Worm (Caenorhabditis elegans): ENCODE results near the gene F46G11.2.

The F46G11.2 gene

ce11 chrX:5787861-5788260 lies at the start of gene F46G11.2:
F46G11.2 (plus strand) TSS chrX:5788161.
- TF ChIP-seq nhr-23 (tag; optimal IDR thresholded peaks at IDR 0.05): peak; percentile 31
- TF ChIP-seq unc-39 (tag; optimal IDR thresholded peaks at IDR 0.05): no peak

- TF ChIP-seq elt-2 (tag; optimal IDR thresholded peaks at IDR 0.05) (no peak), ztf-4 (tag; optimal IDR thresholded peaks at IDR 0.05) (no peak), nhr-12 (tag; optimal IDR thresholded peaks at IDR 0.05) (no peak), nhr-11 (tag; optimal IDR thresholded peaks at IDR 0.05) (peak; percentile 26), zag-1 (tag; optimal IDR thresholded peaks at IDR 0.05) (no peak)
Observed at ce11 chrX:5743209-5743608, 44.8 kb upstream of the F46G11.2 start, which contains the start of gene gnrr-4. gnrr-4 (minus strand) TSS chrX:5743309.

ce11 chrX:5746665-5747064 lies 41.3 kb upstream of the F46G11.2 start:
- TF ChIP-seq lin-39 (tag; optimal IDR thresholded peaks at IDR 0.05) (peak; percentile 10), nhr-77 (tag; optimal IDR thresholded peaks at IDR 0.05) (no peak)

ce11 chrX:5753141-5753540 lies 34.8 kb upstream of the F46G11.2 start:
- TF ChIP-seq ZK546.5 (tag; optimal IDR thresholded peaks at IDR 0.05) (no peak), fos-1 (tag; optimal IDR thresholded peaks at IDR 0.05) (no peak), elt-3 (tag; optimal IDR thresholded peaks at IDR 0.05) (no peak), hmg-11 (tag; optimal IDR thresholded peaks at IDR 0.05) (no peak), ztf-11 (tag; optimal IDR thresholded peaks at IDR 0.05) (no peak)

ce11 chrX:5763292-5763691 lies 24.7 kb upstream of the F46G11.2 start, which contains the start of gene tag-294:
tag-294 (minus strand) TSS chrX:5763392.
- TF ChIP-seq elt-1 (tag; optimal IDR thresholded peaks at IDR 0.05) (no peak), nhr-25 (tag; optimal IDR thresholded peaks at IDR 0.05) (no peak), mml-1 (tag; optimal IDR thresholded peaks at IDR 0.05) (no peak), sea-2 (GFP tag; optimal IDR thresholded peaks at IDR 0.05) (no peak), nfya-1 (tag; optimal IDR thresholded peaks at IDR 0.05; ENCODE audit: insufficient read depth) (no peak), egl-27 (tag; optimal IDR thresholded peaks at IDR 0.05) (no peak), ztf-11 (tag; optimal IDR thresholded peaks at IDR 0.05) (no peak), snpc-4 (tag; optimal IDR thresholded peaks at IDR 0.05) (no peak), nhr-28 (tag; optimal IDR thresholded peaks at IDR 0.05) (no peak), fkh-2 (tag; optimal IDR thresholded peaks at IDR 0.05) (no peak), hmg-11 (tag; optimal IDR thresholded peaks at IDR 0.05) (no peak), elt-3 (tag; optimal IDR thresholded peaks at IDR 0.05) (no peak), jun-1 (tag; optimal IDR thresholded peaks at IDR 0.05) (no peak)

ce11 chrX:5763904-5764303 lies 24.1 kb upstream of the F46G11.2 start:
- TF ChIP-seq elt-1 (tag; optimal IDR thresholded peaks at IDR 0.05) (peak; percentile 41), pqm-1 (tag; optimal IDR thresholded peaks at IDR 0.05) (peak; percentile 23), ceh-82 (tag; optimal IDR thresholded peaks at IDR 0.05) (no peak), elt-2 (tag; optimal IDR thresholded peaks at IDR 0.05) (peak; percentile 31), nhr-25 (tag; optimal IDR thresholded peaks at IDR 0.05) (peak; percentile 26), pha-4 (tag; optimal IDR thresholded peaks at IDR 0.05) (peak; percentile 97), nhr-23 (tag; optimal IDR thresholded peaks at IDR 0.05) (peak; percentile 79), sea-2 (GFP tag; optimal IDR thresholded peaks at IDR 0.05) (no peak), lin-15B (tag; optimal IDR thresholded peaks at IDR 0.05) (peak; percentile 60), hmg-11 (tag; optimal IDR thresholded peaks at IDR 0.05) (peak; percentile 69), egl-5 (tag; optimal IDR thresholded peaks at IDR 0.05) (peak; percentile 84), nfya-1 (tag; optimal IDR thresholded peaks at IDR 0.05; ENCODE audit: insufficient read depth) (peak; percentile 63), nhr-11 (tag; optimal IDR thresholded peaks at IDR 0.05) (peak; percentile 51), lsy-12 (tag; optimal IDR thresholded peaks at IDR 0.05) (peak; percentile 11), egl-27 (tag; optimal IDR thresholded peaks at IDR 0.05) (no peak), elt-3 (tag; optimal IDR thresholded peaks at IDR 0.05) (no peak), jun-1 (tag; optimal IDR thresholded peaks at IDR 0.05) (peak; percentile 4), lin-39 (tag; optimal IDR thresholded peaks at IDR 0.05) (peak; percentile 94)

- TF ChIP-seq lin-39 (tag; optimal IDR thresholded peaks at IDR 0.05) (no peak), nhr-23 (tag; optimal IDR thresholded peaks at IDR 0.05) (peak; percentile 57), egl-5 (tag; optimal IDR thresholded peaks at IDR 0.05) (peak; percentile 10), pqm-1 (tag; optimal IDR thresholded peaks at IDR 0.05) (no peak), ceh-9 (tag; optimal IDR thresholded peaks at IDR 0.05) (no peak), zag-1 (tag; optimal IDR thresholded peaks at IDR 0.05) (no peak), ceh-28 (tag; optimal IDR thresholded peaks at IDR 0.05) (no peak), nhr-25 (tag; optimal IDR thresholded peaks at IDR 0.05) (peak; percentile 2), fkh-2 (tag; optimal IDR thresholded peaks at IDR 0.05) (no peak), elt-1 (tag; optimal IDR thresholded peaks at IDR 0.05) (no peak), pha-4 (tag; optimal IDR thresholded peaks at IDR 0.05) (peak; percentile 2), daf-12 (tag; optimal IDR thresholded peaks at IDR 0.05) (no peak), nfya-1 (tag; optimal IDR thresholded peaks at IDR 0.05; ENCODE audit: insufficient read depth) (peak; percentile 36), hmg-11 (tag; optimal IDR thresholded peaks at IDR 0.05) (peak; percentile 84)
Observed at ce11 chrX:5764739-5765138, 23.2 kb upstream of the F46G11.2 start.

Data from whole organism, L3 larva.